Worm (Caenorhabditis elegans) whole organism, L2 larva: ENCODE measurements around the gene R07C12.3.

Experiments used
- crh-2 ChIP-seq: sonication (generic microtip); optimal IDR thresholded peaks from 2 replicates; lab custom pipeline; 2017; ENCODE audit warnings: missing biosample characterization, missing genetic modification characterization
- egl-27 ChIP-seq: sonication (generic microtip); optimal IDR thresholded peaks from 3 replicates; lab custom pipeline; 2017; ENCODE audit warnings: missing biosample characterization, missing genetic modification reagents, missing genetic modification characterization
- snpc-4 ChIP-seq: fragments of 150-350 bp; optimal IDR thresholded peaks from 2 replicates; lab custom pipeline; 2014; ENCODE audit warnings: missing biosample characterization, missing genetic modification characterization

ce11 chrIV:4139022-4139421, 5.9 kb upstream of the R07C12.3 start, which contains the start of gene F49F1.10:
- no peak for TF ChIP-seq crh-2 (tag; lab: Kevin White, UChicago)
- TF ChIP-seq snpc-4 (tag; lab: Kevin White, UChicago): no peak
- no peak for TF ChIP-seq egl-27
